Worm (Caenorhabditis elegans): ENCODE measurements around the gene K08F11.1.

ce11 chrIV:4688221-4688620 is 36.4 kb upstream of the K08F11.1 start, which contains the start of gene bus-4:
- no peak for TF ChIP-seq F13H6.1 (tag; optimal IDR thresholded peaks at IDR 0.05)
- no peak for TF ChIP-seq unc-62 (GFP tag; optimal IDR thresholded peaks at IDR 0.05)
- no peak for TF ChIP-seq skn-1 (tag; optimal IDR thresholded peaks at IDR 0.05)
- TF ChIP-seq nhr-77 (tag; optimal IDR thresholded peaks at IDR 0.05), result no peak
- no peak for TF ChIP-seq elt-1 (tag; optimal IDR thresholded peaks at IDR 0.05)
- TF ChIP-seq elt-3 (tag; optimal IDR thresholded peaks at IDR 0.05), result no peak
